Fruit fly (Drosophila melanogaster): ENCODE data around the gene ringer.

Gene ringer

DNA sequence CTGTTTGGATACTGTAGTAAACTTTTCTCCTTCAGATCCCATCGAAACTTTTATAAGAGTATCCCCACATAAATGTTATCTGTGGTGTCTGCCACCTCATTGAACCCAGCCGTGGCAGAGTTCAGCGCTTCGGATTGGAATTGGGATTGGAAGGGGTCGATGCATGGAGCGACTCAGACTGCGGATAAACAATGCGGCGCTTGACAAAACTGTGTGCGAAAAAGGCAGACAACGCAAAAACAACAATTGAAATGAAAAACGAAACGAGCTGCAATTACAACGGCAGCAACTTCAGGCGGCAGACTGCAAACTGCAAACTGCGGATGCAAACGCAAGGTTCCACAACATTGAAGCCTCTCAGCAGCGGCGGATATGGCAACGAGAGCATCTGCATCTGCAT is 45.2 kb downstream of the ringer start, which contains the start of gene CG13062:
TSS of gene CG13062 (plus strand) at position 301 of the 400 bp plus-strand sequence.
- TF ChIP-seq lov (optimal IDR thresholded peaks at IDR 0.05) = no peak
- 0 out of 3 replicates have a peak, but pooled peaks have one; percentile 22 for TF ChIP-seq lov (GFP tag; IDR thresholded peaks at IDR 0.05)
- no peak for TF ChIP-seq Eip74EF (GFP tag; optimal IDR thresholded peaks at IDR 0.05)

DNA sequence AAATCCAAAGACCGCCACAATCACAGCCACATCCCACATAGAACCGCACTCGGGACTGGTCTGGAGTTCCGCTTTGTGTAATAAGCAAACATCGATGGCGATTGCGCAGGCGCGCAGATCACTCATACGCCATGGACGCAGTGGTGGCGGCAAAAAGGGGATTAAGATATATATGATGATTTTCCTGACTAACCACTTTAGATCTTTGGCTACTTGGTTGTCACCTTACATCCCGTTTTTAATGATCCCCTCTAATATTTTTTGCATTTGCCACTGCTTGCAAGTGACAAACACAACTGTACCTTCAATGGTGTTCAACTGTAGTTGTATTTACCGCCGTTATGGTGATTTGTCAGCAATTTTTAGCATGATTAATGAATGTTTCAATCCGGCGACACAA is 49.3 kb downstream of the ringer start:
- peak; percentile 30 for TF ChIP-seq Meics (GFP tag; optimal IDR thresholded peaks at IDR 0.05)
- TF ChIP-seq HLH3B (GFP tag; IDR thresholded peaks at IDR 0.05) = peak; percentile 25; the same call in 1 of the 2 replicates
- TF ChIP-seq sens (GFP tag) = no peak
- TF ChIP-seq tio (GFP tag; optimal IDR thresholded peaks at IDR 0.05) = no peak
- TF ChIP-seq CG14710 (tag; optimal IDR thresholded peaks at IDR 0.05) = no peak
- no peak for TF ChIP-seq CG7357 (GFP tag; IDR thresholded peaks at IDR 0.05)
- no peak for TF ChIP-seq Lhr (GFP tag; optimal IDR thresholded peaks at IDR 0.05)
- TF ChIP-seq luna (GFP tag; optimal IDR thresholded peaks at IDR 0.05) = no peak
- TF ChIP-seq CG18262 (tag; optimal IDR thresholded peaks at IDR 0.05) = no peak
- no peak for TF ChIP-seq ac (GFP tag; optimal IDR thresholded peaks at IDR 0.05)
- TF ChIP-seq mam (GFP tag; optimal IDR thresholded peaks at IDR 0.05) = peak; percentile 32
- TF ChIP-seq jumu (GFP tag; optimal IDR thresholded peaks at IDR 0.05) = peak; percentile 21
- TF ChIP-seq MESR4 (GFP tag; optimal IDR thresholded peaks at IDR 0.05) = no peak
- no peak for TF ChIP-seq bbx (GFP tag; IDR thresholded peaks at IDR 0.05; ENCODE audit: partially characterized antibody)
- TF ChIP-seq CG10366 (GFP tag; IDR thresholded peaks at IDR 0.05) = 0 out of 2 replicates have a peak, but pooled peaks have one; percentile 13
- no peak for TF ChIP-seq so (GFP tag; IDR thresholded peaks at IDR 0.05)
- TF ChIP-seq ranshi (GFP tag; IDR thresholded peaks at IDR 0.05) = 0 out of 2 replicates have a peak, but pooled peaks have one; percentile 29
- TF ChIP-seq NFAT (GFP tag; IDR thresholded peaks at IDR 0.05) = no peak
- TF ChIP-seq Ptx1 (GFP tag; IDR thresholded peaks at IDR 0.05) = 0 out of 2 replicates have a peak, but pooled peaks have one; percentile 13
- no peak for TF ChIP-seq br (optimal IDR thresholded peaks at IDR 0.05)
- TF ChIP-seq crp (GFP tag; optimal IDR thresholded peaks at IDR 0.05) = no peak
- no peak for TF ChIP-seq CG4424 (GFP tag; optimal IDR thresholded peaks at IDR 0.05)
- peak; percentile 49 for TF ChIP-seq CG11247 (GFP tag; IDR thresholded peaks at IDR 0.05)
- no peak for TF ChIP-seq amos (GFP tag; IDR thresholded peaks at IDR 0.05; ENCODE audit: partially characterized antibody)
- no peak for TF ChIP-seq CG34224 (GFP tag; IDR thresholded peaks at IDR 0.05; ENCODE audit: partially characterized antibody)
- no peak for TF ChIP-seq Lim3 (GFP tag; IDR thresholded peaks at IDR 0.05)
- no peak for TF ChIP-seq nerfin-2 (GFP tag; IDR thresholded peaks at IDR 0.05; ENCODE audit: partially characterized antibody)
- no peak for TF ChIP-seq rib (GFP tag; IDR thresholded peaks at IDR 0.05)
- no peak for TF ChIP-seq ems (GFP tag; optimal IDR thresholded peaks at IDR 0.05)
- TF ChIP-seq CG11695 (GFP tag; IDR thresholded peaks at IDR 0.05) = no peak
- TF ChIP-seq CG16815 (GFP tag; optimal IDR thresholded peaks at IDR 0.05) = peak; percentile 14
- no peak for TF ChIP-seq cg (GFP tag; optimal IDR thresholded peaks at IDR 0.05)
- TF ChIP-seq Dip2 (GFP tag; IDR thresholded peaks at IDR 0.05) = no peak
- no peak for TF ChIP-seq CG43689 (GFP tag; IDR thresholded peaks at IDR 0.05)
- TF ChIP-seq Oli (tag; optimal IDR thresholded peaks at IDR 0.05) = no peak
- no peak for TF ChIP-seq eve (GFP tag; optimal IDR thresholded peaks at IDR 0.05)
- no peak for TF ChIP-seq pnt (GFP tag; optimal IDR thresholded peaks at IDR 0.05)
- no peak for TF ChIP-seq CG13624 (GFP tag; optimal IDR thresholded peaks at IDR 0.05)
- TF ChIP-seq ham (GFP tag; IDR thresholded peaks at IDR 0.05) = no peak
- TF ChIP-seq CG9932 (GFP tag; IDR thresholded peaks at IDR 0.05) = peak; percentile 75
- TF ChIP-seq org-1 (GFP tag; optimal IDR thresholded peaks at IDR 0.05) = peak; percentile 37
- peak; percentile 49; the same call in 1 of the 2 replicates for TF ChIP-seq H2.0 (GFP tag; IDR thresholded peaks at IDR 0.05)
- no peak for TF ChIP-seq D19B (GFP tag; optimal IDR thresholded peaks at IDR 0.05)
- no peak for TF ChIP-seq salm (tag; optimal IDR thresholded peaks at IDR 0.05)
- no peak for TF ChIP-seq Scr (GFP tag; IDR thresholded peaks at IDR 0.05; ENCODE audit: partially characterized antibody)
- TF ChIP-seq ewg (GFP tag; optimal IDR thresholded peaks at IDR 0.05) = no peak
- peak; percentile 26; the same call in 1 of the 2 replicates for TF ChIP-seq CG3847 (GFP tag; IDR thresholded peaks at IDR 0.05)

Data from whole organism, embryonic.